Fruit fly (Drosophila melanogaster) whole organism, embryonic: ENCODE data around the gene POLDIP2.

Source experiments
- B-H2 ChIP-seq: fragments of 200-800 bp; sonication (Bioruptor generic); optimal IDR thresholded peaks from 2 replicates; lab custom pipeline; 2018; ENCODE audit warnings: missing biosample characterization, mild to moderate bottlenecking, missing genetic modification characterization
- CG10366 ChIP-seq: fragments of 200-800 bp; sonication (Bioruptor generic); IDR thresholded peaks from 2 replicates; pipeline ENCODE4 v1.3.6; 2022; ENCODE audit warnings: missing biosample characterization, missing genetic modification characterization
- CG10565 ChIP-seq: fragments of 200-800 bp; sonication (Bioruptor generic); optimal IDR thresholded peaks from 3 replicates; lab custom pipeline; 2016; ENCODE audit warnings: missing biosample characterization, mild to moderate bottlenecking, missing genetic modification characterization
- CG14050 ChIP-seq: fragments of 200-800 bp; sonication (Bioruptor generic); IDR thresholded peaks from 3 replicates; pipeline ENCODE4 v1.3.6; 2022; ENCODE audit warnings: missing biosample characterization, missing genetic modification characterization
- CG14710 ChIP-seq: fragments of 200-800 bp; sonication (Bioruptor generic); optimal IDR thresholded peaks from 3 replicates; lab custom pipeline; 2019; ENCODE audit warnings: missing biosample characterization, mild to moderate bottlenecking, missing genetic modification characterization, moderate library complexity
- CG15011 ChIP-seq: fragments of 200-800 bp; sonication (Bioruptor generic); optimal IDR thresholded peaks from 3 replicates; lab custom pipeline; 2018; ENCODE audit warnings: missing biosample characterization, mild to moderate bottlenecking, missing genetic modification characterization
- CG15073 ChIP-seq: fragments of 200-800 bp; sonication (Bioruptor generic); optimal IDR thresholded peaks from 2 replicates; lab custom pipeline; 2016; ENCODE audit warnings: missing biosample characterization, missing genetic modification characterization
- CG15601 ChIP-seq: fragments of 200-800 bp; sonication (Bioruptor generic); optimal IDR thresholded peaks from 3 replicates; lab custom pipeline; 2019; ENCODE audit warnings: missing biosample characterization, mild to moderate bottlenecking, missing genetic modification characterization, moderate library complexity
- CG17186 ChIP-seq: fragments of 200-800 bp; sonication (Bioruptor generic); optimal IDR thresholded peaks from 3 replicates; lab custom pipeline; 2017; ENCODE audit warnings: missing biosample characterization, missing genetic modification reagents, missing genetic modification characterization
- CG17829 ChIP-seq: fragments of 200-800 bp; optimal IDR thresholded peaks from 2 replicates; lab custom pipeline; 2019; ENCODE audit warnings: missing biosample characterization, mild to moderate bottlenecking, missing genetic modification characterization, moderate library complexity
- CG17912 ChIP-seq: fragments of 200-800 bp; sonication (Bioruptor generic); optimal IDR thresholded peaks from 2 replicates; lab custom pipeline; 2018; ENCODE audit warnings: missing biosample characterization, mild to moderate bottlenecking, missing genetic modification characterization
- CG1792 ChIP-seq: fragments of 200-800 bp; sonication (Bioruptor generic); optimal IDR thresholded peaks from 2 replicates; lab custom pipeline; 2016; ENCODE audit warnings: missing biosample characterization, missing genetic modification characterization
- CG18262 ChIP-seq: fragments of 200-800 bp; optimal IDR thresholded peaks from 3 replicates; lab custom pipeline; 2019; ENCODE audit warnings: missing biosample characterization, mild to moderate bottlenecking, missing genetic modification characterization, moderate library complexity
- CG2712 ChIP-seq: fragments of 200-800 bp; optimal IDR thresholded peaks from 3 replicates; lab custom pipeline; 2019; ENCODE audit warnings: missing biosample characterization, mild to moderate bottlenecking, missing genetic modification characterization, moderate library complexity
- CG31365 ChIP-seq: fragments of 200-800 bp; sonication (Bioruptor generic); optimal IDR thresholded peaks from 2 replicates; lab custom pipeline; 2018; ENCODE audit warnings: missing biosample characterization, mild to moderate bottlenecking, missing genetic modification characterization
- CG32532 ChIP-seq: fragments of 200-800 bp; sonication (Bioruptor generic); IDR thresholded peaks from 2 replicates; pipeline ENCODE4 v1.3.6; 2022; ENCODE audit warnings: missing biosample characterization, missing genetic modification characterization
- CG34224 ChIP-seq: fragments of 200-800 bp; sonication (Bioruptor generic); IDR thresholded peaks from 3 replicates; pipeline ENCODE4 v1.3.6; 2022; ENCODE audit warnings: missing biosample characterization, missing genetic modification characterization; ENCODE audit not compliant: partially characterized antibody
- CG34376 ChIP-seq: fragments of 200-800 bp; sonication (Bioruptor generic); optimal IDR thresholded peaks from 2 replicates; lab custom pipeline; 2018; ENCODE audit warnings: missing biosample characterization, mild to moderate bottlenecking, missing genetic modification characterization
- CG3838 ChIP-seq: fragments of 200-800 bp; sonication (Bioruptor generic); optimal IDR thresholded peaks from 3 replicates; lab custom pipeline; 2016; ENCODE audit warnings: missing biosample characterization, missing genetic modification characterization
- CG4707 ChIP-seq: fragments of 200-800 bp; sonication (Bioruptor generic); optimal IDR thresholded peaks from 2 replicates; lab custom pipeline; 2018; ENCODE audit warnings: missing biosample characterization, mild to moderate bottlenecking, missing genetic modification characterization, moderate library complexity
- CG4854 ChIP-seq: fragments of 200-800 bp; sonication (Bioruptor generic); optimal IDR thresholded peaks from 2 replicates; lab custom pipeline; 2016; ENCODE audit warnings: missing biosample characterization, missing genetic modification characterization, inconsistent platforms
- CG6791 ChIP-seq: fragments of 200-800 bp; sonication (Bioruptor generic); IDR thresholded peaks from 3 replicates; pipeline ENCODE4 v1.3.6; 2022; ENCODE audit warnings: missing biosample characterization, missing genetic modification characterization; ENCODE audit not compliant: partially characterized antibody
- CG7271 ChIP-seq: fragments of 200-800 bp; sonication (Bioruptor generic); optimal IDR thresholded peaks from 2 replicates; lab custom pipeline; 2018; ENCODE audit warnings: missing biosample characterization, mild to moderate bottlenecking, missing genetic modification characterization, moderate library complexity
- CG7372 ChIP-seq: fragments of 200-800 bp; sonication (Bioruptor generic); IDR thresholded peaks from 2 replicates; pipeline ENCODE4 v1.3.6; 2022; ENCODE audit warnings: missing biosample characterization, missing genetic modification characterization
- CG8281 ChIP-seq: fragments of 200-800 bp; sonication (Bioruptor generic); optimal IDR thresholded peaks from 2 replicates; lab custom pipeline; 2018; ENCODE audit warnings: missing biosample characterization, mild to moderate bottlenecking, missing genetic modification characterization, moderate library complexity
- CG8290 ChIP-seq, 3 experiments: fragments of 200-800 bp; sonication (Bioruptor generic); optimal IDR thresholded peaks; 2 replicates each; lab custom pipeline; 2016 to 2019; ENCODE audit warnings: missing biosample characterization in 3 of 3, missing genetic modification characterization in 3 of 3, mild to moderate bottlenecking in 2 of 3, moderate library complexity in 1 of 3
- CTCF ChIP-seq: fragments of 200-800 bp; sonication (Bioruptor generic); optimal IDR thresholded peaks from 2 replicates; lab custom pipeline; 2017; ENCODE audit warnings: missing biosample characterization, mild to moderate bottlenecking, missing genetic modification characterization, moderate library complexity
- Camta ChIP-seq: fragments of 200-800 bp; sonication (Bioruptor generic); optimal IDR thresholded peaks from 2 replicates; lab custom pipeline; 2016; ENCODE audit warnings: missing biosample characterization, missing genetic modification characterization
- Dek ChIP-seq: fragments of 200-800 bp; sonication (Bioruptor generic); optimal IDR thresholded peaks from 3 replicates; lab custom pipeline; 2019; ENCODE audit warnings: missing biosample characterization, mild to moderate bottlenecking, missing genetic modification characterization, moderate library complexity
- Drgx ChIP-seq: fragments of 200-800 bp; sonication (Bioruptor generic); IDR thresholded peaks from 2 replicates; pipeline ENCODE4 v1.3.6; 2022; ENCODE audit warnings: missing biosample characterization, missing genetic modification characterization
- Ets97D ChIP-seq: fragments of 200-800 bp; sonication (Bioruptor generic); optimal IDR thresholded peaks from 3 replicates; lab custom pipeline; 2016; ENCODE audit warnings: missing biosample characterization, missing genetic modification characterization
- Lpt ChIP-seq: fragments of >200 bp; optimal IDR thresholded peaks from 2 replicates; lab custom pipeline; 2018; ENCODE audit warnings: missing biosample characterization, missing genetic modification characterization
- Mes4 ChIP-seq: fragments of 200-800 bp; sonication (Bioruptor generic); optimal IDR thresholded peaks from 2 replicates; lab custom pipeline; 2016; ENCODE audit warnings: missing biosample characterization, missing genetic modification characterization
- NK7.1 ChIP-seq: fragments of 200-800 bp; sonication (Bioruptor generic); optimal IDR thresholded peaks from 3 replicates; lab custom pipeline; 2016; ENCODE audit warnings: missing biosample characterization, missing genetic modification characterization
- Six4 ChIP-seq: fragments of 200-800 bp; sonication (Bioruptor generic); optimal IDR thresholded peaks from 2 replicates; lab custom pipeline; 2016; ENCODE audit warnings: missing biosample characterization, missing genetic modification characterization
- Ssrp ChIP-seq: fragments of 200-800 bp; sonication (Bioruptor generic); optimal IDR thresholded peaks from 2 replicates; lab custom pipeline; 2018; ENCODE audit warnings: missing biosample characterization, mild to moderate bottlenecking, missing genetic modification characterization, moderate library complexity
- ap ChIP-seq: fragments of 200-800 bp; sonication (Bioruptor generic); IDR thresholded peaks from 2 replicates; pipeline ENCODE4 v1.3.6; 2022; ENCODE audit warnings: missing biosample characterization, missing genetic modification characterization
- ash1 ChIP-seq: fragments of 200-800 bp; sonication (Bioruptor generic); optimal IDR thresholded peaks from 2 replicates; lab custom pipeline; 2018; ENCODE audit warnings: missing biosample characterization, mild to moderate bottlenecking, missing genetic modification characterization
- bbx ChIP-seq: fragments of 200-800 bp; sonication (Bioruptor generic); IDR thresholded peaks from 2 replicates; pipeline ENCODE4 v1.3.6; 2022; ENCODE audit warnings: missing biosample characterization, missing genetic modification characterization; ENCODE audit not compliant: partially characterized antibody
- crc ChIP-seq: fragments of 200-800 bp; sonication (Bioruptor generic); optimal IDR thresholded peaks from 2 replicates; lab custom pipeline; 2016; ENCODE audit warnings: missing biosample characterization, missing genetic modification characterization
- croc ChIP-seq: fragments of 200-800 bp; sonication (Bioruptor generic); conservative IDR thresholded peaks from 3 replicates; pipeline ENCODE4 v1.3.6; 2022; ENCODE audit warnings: missing biosample characterization, missing genetic modification characterization
- fd96Cb ChIP-seq: fragments of 200-800 bp; sonication (Bioruptor generic); optimal IDR thresholded peaks from 2 replicates; lab custom pipeline; 2018; ENCODE audit warnings: missing biosample characterization, mild to moderate bottlenecking, missing genetic modification characterization, moderate library complexity
- gro ChIP-seq: fragments of 200-800 bp; sonication (Bioruptor generic); optimal IDR thresholded peaks from 2 replicates; lab custom pipeline; 2016; ENCODE audit warnings: missing biosample characterization, missing genetic modification characterization
- inv ChIP-seq: fragments of 200-800 bp; sonication (Bioruptor generic); IDR thresholded peaks from 2 replicates; pipeline ENCODE4 v1.3.6; 2022; ENCODE audit warnings: missing biosample characterization, missing genetic modification characterization; ENCODE audit not compliant: partially characterized antibody
- pb ChIP-seq: fragments of 200-800 bp; sonication (Bioruptor generic); optimal IDR thresholded peaks from 3 replicates; lab custom pipeline; 2016; ENCODE audit warnings: missing biosample characterization, missing genetic modification characterization
- sc ChIP-seq, 3 experiments: fragments of >200 bp in 2 of 3; fragments of 200-800 bp in 1 of 3; sonication (Bioruptor generic) in 1 of 3; optimal IDR thresholded peaks; 2 replicates in 2 of 3; 3 replicates in 1 of 3; lab custom pipeline; 2017; ENCODE audit warnings: mild to moderate bottlenecking in 1 of 3, missing biosample characterization in 1 of 3, missing genetic modification characterization in 1 of 3, missing genetic modification reagents in 1 of 3
- sens-2 ChIP-seq: fragments of 200-800 bp; sonication (Bioruptor generic); IDR thresholded peaks from 2 replicates; pipeline ENCODE4 v1.3.6; 2022; ENCODE audit warnings: missing biosample characterization, missing genetic modification characterization
- sqz ChIP-seq: fragments of 200-800 bp; sonication (Bioruptor generic); optimal IDR thresholded peaks from 3 replicates; lab custom pipeline; 2018; ENCODE audit warnings: missing biosample characterization, mild to moderate bottlenecking, missing genetic modification characterization
- tin ChIP-seq: fragments of 200-800 bp; sonication (Bioruptor generic); optimal IDR thresholded peaks from 3 replicates; lab custom pipeline; 2016; ENCODE audit warnings: missing biosample characterization, missing genetic modification characterization
- trh ChIP-seq: fragments of 200-800 bp; sonication (Bioruptor generic); optimal IDR thresholded peaks from 2 replicates; lab custom pipeline; 2016; ENCODE audit warnings: missing biosample characterization, missing genetic modification characterization
- vvl ChIP-seq: fragments of 200-800 bp; sonication (Bioruptor generic); IDR thresholded peaks from 2 replicates; pipeline ENCODE4 v1.3.6; 2022; ENCODE audit warnings: missing biosample characterization, missing genetic modification characterization

Gene POLDIP2

DNA sequence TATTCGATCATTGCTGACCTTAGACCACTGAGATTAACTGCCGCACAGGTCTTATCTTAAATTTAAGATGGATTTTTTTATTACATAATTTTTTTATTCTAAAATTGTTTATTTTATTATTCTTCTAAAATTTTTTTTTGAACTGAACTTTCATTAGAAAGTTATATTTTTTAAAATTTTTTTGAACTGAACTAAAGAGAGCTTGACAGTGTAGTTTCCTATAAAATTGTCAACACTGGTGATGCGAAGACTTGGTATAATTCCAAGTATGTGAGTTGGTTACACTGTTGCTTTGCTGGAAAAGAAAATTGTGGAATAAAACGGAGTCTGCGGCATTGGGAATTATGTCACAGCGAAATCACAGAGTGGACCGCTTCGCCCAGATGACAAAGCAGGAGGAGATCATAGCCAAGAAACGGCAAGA lies 17.7 kb downstream of the POLDIP2 start, which contains the start of gene CG31550 (continued):
- no peak for TF ChIP-seq ash1 (GFP tag; lab: Kevin White, UChicago)
- no peak for TF ChIP-seq CG15011 (GFP tag; lab: Kevin White, UChicago)
- TF ChIP-seq NK7.1 (GFP tag; lab: Kevin White, UChicago): no peak
- no peak for TF ChIP-seq Camta (GFP tag; lab: Kevin White, UChicago)
- no peak for TF ChIP-seq Mes4 (GFP tag; lab: Kevin White, UChicago)
- no peak for TF ChIP-seq Ets97D (GFP tag; lab: Kevin White, UChicago)
- no peak for TF ChIP-seq inv (GFP tag; lab: Robert Waterston, UW)
- peak; percentile 77 for TF ChIP-seq tin (GFP tag; lab: Kevin White, UChicago)
- TF ChIP-seq CG10366: peak; percentile 79
- peak; percentile 54 for TF ChIP-seq fd96Cb (tag; lab: Kevin White, UChicago)
- TF ChIP-seq CG14710 (tag; lab: Kevin White, UChicago): peak; percentile 74
- no peak for TF ChIP-seq sqz
- peak; percentile 18 for TF ChIP-seq CG1792 (GFP tag; lab: Kevin White, UChicago)
- TF ChIP-seq CG2712 (tag; lab: Kevin White, UChicago): no peak
- peak; percentile 68 for TF ChIP-seq ap (GFP tag; lab: Robert Waterston, UW)
- no peak for TF ChIP-seq CG15073 (GFP tag; lab: Kevin White, UChicago)
- TF ChIP-seq bbx: no peak
- TF ChIP-seq CTCF (GFP tag; lab: Kevin White, UChicago): no peak
- TF ChIP-seq crc (GFP tag; lab: Kevin White, UChicago): no peak
- TF ChIP-seq CG3838 (GFP tag; lab: Kevin White, UChicago): no peak
- TF ChIP-seq sc (optimal IDR thresholded peaks at IDR 0.05; lab: Kevin White, UChicago): no peak
- TF ChIP-seq sc (GFP tag; optimal IDR thresholded peaks at IDR 0.05; lab: Kevin White, UChicago): no peak
- TF ChIP-seq CG8290 (GFP tag; optimal IDR thresholded peaks at IDR 0.05; lab: Kevin White, UChicago): peak; percentile 67
- TF ChIP-seq CG8290 (tag; optimal IDR thresholded peaks at IDR 0.05; lab: Kevin White, UChicago): no peak
- peak; percentile 39 for TF ChIP-seq trh
- no peak for TF ChIP-seq CG8281 (tag; lab: Kevin White, UChicago)
- TF ChIP-seq CG17186 (GFP tag; lab: Kevin White, UChicago): no peak
- TF ChIP-seq CG7372 (GFP tag; lab: Robert Waterston, UW): 0 out of 2 replicates have a peak, but pooled peaks have one; percentile 55
- TF ChIP-seq B-H2 (GFP tag; lab: Kevin White, UChicago): peak; percentile 44
- peak; percentile 62; the same call in 2 of the 3 replicates for TF ChIP-seq CG14050
- peak; percentile 47 for TF ChIP-seq Drgx (GFP tag; lab: Robert Waterston, UW)
- peak; percentile 84 for TF ChIP-seq vvl
- TF ChIP-seq CG6791 (GFP tag; lab: Robert Waterston, UW): no peak
- TF ChIP-seq CG15601 (tag; lab: Kevin White, UChicago): no peak
- TF ChIP-seq CG10565: no peak
- peak; percentile 63 for TF ChIP-seq Dek
- TF ChIP-seq Lpt (GFP tag; lab: Kevin White, UChicago): no peak
- no peak for TF ChIP-seq CG31365 (tag; lab: Kevin White, UChicago)
- no peak for TF ChIP-seq gro (GFP tag; lab: Kevin White, UChicago)
- peak; percentile 54; the same call in 2 of the 3 replicates for TF ChIP-seq croc (GFP tag; lab: Robert Waterston, UW)
- TF ChIP-seq sens-2 (GFP tag; lab: Robert Waterston, UW): no peak
- TF ChIP-seq CG18262 (tag; lab: Kevin White, UChicago): no peak
- TF ChIP-seq pb: no peak
- TF ChIP-seq Six4 (GFP tag; lab: Kevin White, UChicago): peak; percentile 43
- no peak for TF ChIP-seq CG17912 (GFP tag; lab: Kevin White, UChicago)
- no peak for TF ChIP-seq CG4707 (GFP tag; lab: Kevin White, UChicago)
- TF ChIP-seq Ssrp (tag; lab: Kevin White, UChicago): peak; percentile 75
- TF ChIP-seq CG17829 (tag; lab: Kevin White, UChicago): peak; percentile 81
- TF ChIP-seq CG34224 (GFP tag; lab: Robert Waterston, UW): no peak
- no peak for TF ChIP-seq CG4854
- TF ChIP-seq CG32532 (GFP tag; lab: Robert Waterston, UW): peak; percentile 86
- no peak for TF ChIP-seq CG34376
- TF ChIP-seq CG7271: peak; percentile 38
